Fruit fly (Drosophila melanogaster) whole organism, embryonic: Measurements from ENCODE around the gene peb.

ENCODE experiments used
- Atf3 ChIP-seq: fragments of 200-800 bp; sonication (Bioruptor generic); optimal IDR thresholded peaks from 3 replicates; lab custom pipeline; 2016; ENCODE audit warnings: missing biosample characterization, missing genetic modification characterization
- Atf6 ChIP-seq: fragments of 200-800 bp; sonication (Bioruptor generic); IDR thresholded peaks from 2 replicates; pipeline ENCODE4 v1.3.6; 2022; ENCODE audit warnings: missing biosample characterization, missing genetic modification characterization
- Awh ChIP-seq: fragments of 200-800 bp; sonication (Bioruptor generic); IDR thresholded peaks from 2 replicates; pipeline ENCODE4, ENCODE4 v1.3.6; 2022; ENCODE audit warnings: missing biosample characterization, missing genetic modification characterization
- Bgb ChIP-seq: fragments of 200-800 bp; sonication (Bioruptor generic); IDR thresholded peaks from 2 replicates; pipeline ENCODE4 v1.3.6; 2022; ENCODE audit warnings: missing biosample characterization, missing genetic modification characterization; ENCODE audit not compliant: partially characterized antibody
- Blimp-1 ChIP-seq: fragments of 200-800 bp; sonication (Bioruptor generic); optimal IDR thresholded peaks from 3 replicates; lab custom pipeline; 2018; ENCODE audit warnings: missing biosample characterization, missing genetic modification characterization, mild to moderate bottlenecking, moderate library complexity, missing genetic modification reagents
- CG16815 ChIP-seq: fragments of 200-800 bp; sonication (Bioruptor generic); optimal IDR thresholded peaks from 3 replicates; lab custom pipeline; 2017; ENCODE audit warnings: missing biosample characterization, mild to moderate bottlenecking, missing genetic modification characterization
- CG30403 ChIP-seq: fragments of 200-800 bp; sonication (Bioruptor generic); optimal IDR thresholded peaks from 3 replicates; lab custom pipeline; 2016; ENCODE audit warnings: missing biosample characterization, missing genetic modification characterization
- CG4282 ChIP-seq: fragments of 200-800 bp; sonication (Bioruptor generic); optimal IDR thresholded peaks from 2 replicates; lab custom pipeline; 2016; ENCODE audit warnings: missing biosample characterization, missing genetic modification characterization
- CG4617 ChIP-seq: fragments of 200-800 bp; sonication (Bioruptor generic); optimal IDR thresholded peaks from 3 replicates; lab custom pipeline; 2016; ENCODE audit warnings: missing biosample characterization, missing genetic modification characterization, borderline replicate concordance
- CG4730 ChIP-seq: fragments of 200-800 bp; sonication (Bioruptor generic); IDR thresholded peaks from 2 replicates; pipeline ENCODE4 v1.3.6; 2022; ENCODE audit warnings: missing biosample characterization, missing genetic modification characterization
- CG6765 ChIP-seq: fragments of 200-800 bp; sonication (Bioruptor generic); optimal IDR thresholded peaks from 3 replicates; lab custom pipeline; 2017; ENCODE audit warnings: missing biosample characterization, mild to moderate bottlenecking, missing genetic modification characterization
- CG7963 ChIP-seq: fragments of 200-800 bp; sonication (Bioruptor generic); IDR thresholded peaks from 3 replicates; pipeline ENCODE4 v1.3.6; 2022; ENCODE audit warnings: missing biosample characterization, missing genetic modification characterization; ENCODE audit not compliant: partially characterized antibody
- CG9727 ChIP-seq: fragments of 200-800 bp; sonication (Bioruptor generic); optimal IDR thresholded peaks from 3 replicates; lab custom pipeline; 2017; ENCODE audit warnings: missing biosample characterization, mild to moderate bottlenecking, missing genetic modification characterization
- D ChIP-seq, 2 experiments: fragments of 200-800 bp in 1 of 2; fragments of >200 bp in 1 of 2; sonication (Bioruptor generic) in 1 of 2; optimal IDR thresholded peaks; 2 replicates in 1 of 2; 3 replicates in 1 of 2; lab custom pipeline; 2017; ENCODE audit warnings: mild to moderate bottlenecking in 1 of 2, missing biosample characterization in 1 of 2, missing genetic modification characterization in 1 of 2, missing genetic modification reagents in 1 of 2
- D19A ChIP-seq: fragments of 200-800 bp; optimal IDR thresholded peaks from 3 replicates; lab custom pipeline; 2019; ENCODE audit warnings: missing biosample characterization, mild to moderate bottlenecking, missing genetic modification characterization, moderate library complexity
- Dll ChIP-seq: fragments of 200-800 bp; sonication (Bioruptor generic); IDR thresholded peaks from 4 replicates; pipeline ENCODE4 v1.3.6; 2022; ENCODE audit warnings: missing biosample characterization, missing genetic modification characterization; ENCODE audit not compliant: partially characterized antibody
- H15 ChIP-seq: fragments of 200-800 bp; sonication (Bioruptor generic); IDR thresholded peaks from 3 replicates; pipeline ENCODE4 v1.3.6; 2022; ENCODE audit warnings: missing biosample characterization, missing genetic modification characterization
- HLHmδ ChIP-seq: fragments of 200-800 bp; sonication (Bioruptor generic); optimal IDR thresholded peaks from 2 replicates; lab custom pipeline; 2018; ENCODE audit warnings: missing biosample characterization, mild to moderate bottlenecking, missing genetic modification characterization, moderate library complexity
- HmgZ ChIP-seq: fragments of 200-800 bp; sonication (Bioruptor generic); optimal IDR thresholded peaks from 2 replicates; lab custom pipeline; 2018; ENCODE audit warnings: missing biosample characterization, mild to moderate bottlenecking, missing genetic modification characterization
- Mad ChIP-seq: fragments of 200-800 bp; sonication (Bioruptor generic); optimal IDR thresholded peaks from 2 replicates; lab custom pipeline; 2016; ENCODE audit warnings: missing biosample characterization, missing genetic modification characterization
- NC2α ChIP-seq: fragments of 200-800 bp; sonication (Bioruptor generic); optimal IDR thresholded peaks from 2 replicates; lab custom pipeline; 2016; ENCODE audit warnings: missing biosample characterization, missing genetic modification characterization
- Oaz ChIP-seq: fragments of 200-800 bp; sonication (Bioruptor generic); IDR thresholded peaks from 2 replicates; pipeline ENCODE4 v1.3.6; 2022; ENCODE audit warnings: missing biosample characterization, missing genetic modification characterization
- Oli ChIP-seq: fragments of 200-800 bp; sonication (Bioruptor generic); optimal IDR thresholded peaks from 2 replicates; lab custom pipeline; 2018; ENCODE audit warnings: missing biosample characterization, mild to moderate bottlenecking, missing genetic modification characterization, moderate library complexity
- Poxn ChIP-seq: fragments of 200-800 bp; sonication (Bioruptor generic); IDR thresholded peaks from 2 replicates; pipeline ENCODE4 v1.3.6; 2022; ENCODE audit warnings: missing biosample characterization, missing genetic modification characterization
- Sox100B ChIP-seq: fragments of 200-800 bp; sonication (Bioruptor generic); optimal IDR thresholded peaks from 3 replicates; lab custom pipeline; 2018; ENCODE audit warnings: missing biosample characterization, mild to moderate bottlenecking, missing genetic modification characterization
- Sry-β ChIP-seq: fragments of 200-800 bp; sonication (Bioruptor generic); optimal IDR thresholded peaks from 2 replicates; lab custom pipeline; 2018; ENCODE audit warnings: missing biosample characterization, mild to moderate bottlenecking, missing genetic modification characterization, moderate library complexity
- Sry-δ ChIP-seq: fragments of 200-800 bp; sonication (Bioruptor generic); optimal IDR thresholded peaks from 2 replicates; lab custom pipeline; 2016; ENCODE audit warnings: missing biosample characterization, missing genetic modification characterization
- ac ChIP-seq: fragments of 200-800 bp; sonication (Bioruptor generic); optimal IDR thresholded peaks from 3 replicates; lab custom pipeline; 2017; ENCODE audit warnings: missing biosample characterization, mild to moderate bottlenecking, missing genetic modification characterization
- ase ChIP-seq: fragments of 200-800 bp; sonication (Bioruptor generic); IDR thresholded peaks from 3 replicates; pipeline ENCODE4 v1.3.6; 2022; ENCODE audit warnings: missing biosample characterization, missing genetic modification characterization
- btn ChIP-seq: fragments of 200-800 bp; sonication (Bioruptor generic); optimal IDR thresholded peaks from 2 replicates; lab custom pipeline; 2016; ENCODE audit warnings: missing biosample characterization, missing genetic modification characterization
- cad ChIP-seq: fragments of >200 bp; optimal IDR thresholded peaks from 2 replicates; lab custom pipeline; 2017; ENCODE audit warnings: missing biosample characterization, missing genetic modification characterization
- cato ChIP-seq: fragments of 200-800 bp; sonication (Bioruptor generic); optimal IDR thresholded peaks from 2 replicates; lab custom pipeline; 2016; ENCODE audit warnings: missing biosample characterization, missing genetic modification characterization, borderline replicate concordance
- dpn ChIP-seq, 2 experiments: fragments of 200-800 bp; sonication (Bioruptor generic); optimal IDR thresholded peaks; 3 replicates each; lab custom pipeline; 2016; ENCODE audit warnings: missing biosample characterization in 2 of 2, missing genetic modification characterization in 2 of 2
- en ChIP-seq: fragments of 200-800 bp; sonication (Bioruptor generic); optimal IDR thresholded peaks from 2 replicates; lab custom pipeline; 2016; ENCODE audit warnings: missing biosample characterization, missing genetic modification characterization
- hkb ChIP-seq, 2 experiments: fragments of 200-800 bp in 1 of 2; fragments of >200 bp in 1 of 2; sonication (Bioruptor generic) in 1 of 2; IDR thresholded peaks in 1 of 2; optimal IDR thresholded peaks in 1 of 2; 2 replicates each; pipeline versions ENCODE4 v1.3.6 to Lab custom; 2017 to 2022; ENCODE audit warnings: missing biosample characterization in 1 of 2, missing genetic modification characterization in 1 of 2
- jing ChIP-seq: fragments of 200-800 bp; sonication (Bioruptor generic); optimal IDR thresholded peaks from 2 replicates; lab custom pipeline; 2018; ENCODE audit warnings: missing biosample characterization, mild to moderate bottlenecking, missing genetic modification characterization
- lab ChIP-seq: fragments of 200-800 bp; sonication (Bioruptor generic); optimal IDR thresholded peaks from 3 replicates; lab custom pipeline; 2017; ENCODE audit warnings: missing biosample characterization, missing genetic modification characterization, mild to moderate bottlenecking, moderate library complexity, missing genetic modification reagents
- lola ChIP-seq, 3 experiments: fragments of >200 bp in 2 of 3; fragments of 200-800 bp in 1 of 3; sonication (Bioruptor generic) in 1 of 3; optimal IDR thresholded peaks; 2 replicates each; lab custom pipeline; 2017 to 2019; ENCODE audit warnings: missing biosample characterization in 3 of 3, missing genetic modification characterization in 3 of 3, mild to moderate bottlenecking in 1 of 3, moderate library complexity in 1 of 3
- nom ChIP-seq: fragments of 200-800 bp; sonication (Bioruptor generic); optimal IDR thresholded peaks from 2 replicates; lab custom pipeline; 2017; ENCODE audit warnings: missing biosample characterization, missing genetic modification characterization, mild to moderate bottlenecking, moderate library complexity, missing genetic modification reagents
- pho ChIP-seq: fragments of 200-800 bp; sonication (Bioruptor generic); optimal IDR thresholded peaks from 2 replicates; lab custom pipeline; 2016; ENCODE audit warnings: missing biosample characterization, missing genetic modification characterization
- pnt ChIP-seq: fragments of 200-800 bp; sonication (Bioruptor generic); optimal IDR thresholded peaks from 3 replicates; lab custom pipeline; 2016; ENCODE audit warnings: missing biosample characterization, missing genetic modification characterization
- row ChIP-seq: fragments of 200-800 bp; sonication (Bioruptor generic); IDR thresholded peaks from 3 replicates; pipeline ENCODE4 v1.3.6; 2022; ENCODE audit warnings: missing biosample characterization, missing genetic modification characterization
- run ChIP-seq: fragments of 200-800 bp; sonication (Bioruptor generic); optimal IDR thresholded peaks from 3 replicates; lab custom pipeline; 2018; ENCODE audit warnings: missing biosample characterization, mild to moderate bottlenecking, missing genetic modification characterization
- sc ChIP-seq, 3 experiments: fragments of >200 bp in 2 of 3; fragments of 200-800 bp in 1 of 3; sonication (Bioruptor generic) in 1 of 3; optimal IDR thresholded peaks; 2 replicates in 2 of 3; 3 replicates in 1 of 3; lab custom pipeline; 2017; ENCODE audit warnings: mild to moderate bottlenecking in 1 of 3, missing biosample characterization in 1 of 3, missing genetic modification characterization in 1 of 3, missing genetic modification reagents in 1 of 3
- seq ChIP-seq: fragments of 200-800 bp; sonication (Bioruptor generic); IDR thresholded peaks from 2 replicates; pipeline ENCODE4 v1.3.6; 2022; ENCODE audit warnings: missing biosample characterization, missing genetic modification characterization
- sim ChIP-seq: fragments of 200-800 bp; sonication (Bioruptor generic); IDR thresholded peaks from 2 replicates; pipeline ENCODE4 v1.3.6; 2022; ENCODE audit warnings: missing biosample characterization, missing genetic modification characterization
- sqz ChIP-seq: fragments of 200-800 bp; sonication (Bioruptor generic); optimal IDR thresholded peaks from 3 replicates; lab custom pipeline; 2018; ENCODE audit warnings: missing biosample characterization, mild to moderate bottlenecking, missing genetic modification characterization

Gene peb

DNA sequence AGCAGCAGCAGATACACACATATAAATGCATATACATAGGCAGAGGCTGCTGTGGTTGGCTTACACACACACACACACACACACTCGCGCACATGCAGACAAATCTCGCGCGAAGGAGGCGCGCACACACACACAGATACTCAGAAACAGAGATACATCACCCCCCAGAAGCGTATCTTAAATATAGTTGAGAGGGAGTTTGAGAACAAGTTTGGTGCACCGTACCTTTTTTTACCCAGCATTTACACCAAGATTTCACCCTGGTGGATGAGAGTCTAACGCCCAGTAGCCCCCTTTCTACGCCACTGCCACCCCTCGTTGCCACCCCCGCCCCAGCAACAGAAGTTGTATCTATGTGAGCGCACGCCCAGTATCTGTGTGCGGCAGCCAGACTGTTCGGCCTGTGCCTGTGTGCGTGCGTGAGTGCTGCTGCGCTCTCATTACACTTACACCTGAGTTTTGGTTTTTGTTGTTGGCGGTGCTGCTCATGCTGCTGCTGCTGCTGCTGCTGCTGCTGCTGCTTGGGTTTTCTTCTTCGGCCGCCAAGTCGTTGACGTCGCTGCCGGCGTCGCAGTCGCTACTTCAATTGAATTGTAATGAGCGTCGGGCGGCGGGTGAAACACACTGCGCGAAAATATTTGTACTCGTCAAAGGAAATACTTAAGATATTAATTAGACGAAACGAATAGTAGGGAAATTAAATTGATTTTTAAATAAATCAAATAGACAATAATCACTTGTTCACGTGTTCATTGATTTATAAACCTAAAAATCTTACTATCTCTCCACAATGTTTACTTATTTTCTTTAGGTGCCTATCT lies 27.2 kb upstream of the peb start (continued):
- no peak for TF ChIP-seq pho
- TF ChIP-seq Atf6 (GFP tag; lab: Robert Waterston, UW): peak; percentile 81
- peak; percentile 28 for TF ChIP-seq sqz (GFP tag; lab: Kevin White, UChicago)
- TF ChIP-seq Sry-δ (GFP tag; lab: Kevin White, UChicago): no peak
- peak; percentile 56 for TF ChIP-seq D19A (tag; lab: Kevin White, UChicago)
- no peak for TF ChIP-seq Poxn (GFP tag; lab: Robert Waterston, UW)
- TF ChIP-seq HmgZ (tag; lab: Kevin White, UChicago): peak; percentile 70
- peak; percentile 25 for TF ChIP-seq Atf3
- TF ChIP-seq CG4282 (GFP tag; lab: Kevin White, UChicago): no peak
- TF ChIP-seq Sox100B: peak; percentile 13
- peak; percentile 81 for TF ChIP-seq CG30403 (GFP tag; lab: Kevin White, UChicago)
- TF ChIP-seq H15 (GFP tag; lab: Robert Waterston, UW): peak; percentile 89
- no peak for TF ChIP-seq run (tag; lab: Kevin White, UChicago)
- TF ChIP-seq Awh (GFP tag; lab: Robert Waterston, UW): peak; percentile 93
- TF ChIP-seq CG6765 (GFP tag; lab: Kevin White, UChicago): no peak
- TF ChIP-seq Sry-β: no peak
- TF ChIP-seq NC2α (GFP tag; lab: Kevin White, UChicago): no peak
- peak; percentile 88 for TF ChIP-seq lab (GFP tag; lab: Kevin White, UChicago)
- peak; percentile 84 for TF ChIP-seq CG9727 (GFP tag; lab: Kevin White, UChicago)
- peak; percentile 36 for TF ChIP-seq CG4617 (GFP tag; lab: Kevin White, UChicago)
- TF ChIP-seq Dll (GFP tag; lab: Robert Waterston, UW): no peak
- TF ChIP-seq dpn (GFP tag; optimal IDR thresholded peaks at IDR 0.05; lab: Kevin White, UChicago): peak in 1 of 2 experiments; percentile 90
- TF ChIP-seq row (GFP tag; lab: Robert Waterston, UW): peak; percentile 91
- TF ChIP-seq jing (GFP tag; lab: Kevin White, UChicago): peak; percentile 90
- peak; percentile 70 for TF ChIP-seq cato (GFP tag; lab: Kevin White, UChicago)
- no peak for TF ChIP-seq btn (GFP tag; lab: Kevin White, UChicago)
- no peak for TF ChIP-seq hkb (optimal IDR thresholded peaks at IDR 0.05; lab: Kevin White, UChicago)
- TF ChIP-seq hkb (GFP tag; IDR thresholded peaks at IDR 0.05; lab: Robert Waterston, UW): peak; percentile 84
- no peak for TF ChIP-seq Mad (GFP tag; lab: Kevin White, UChicago)
- TF ChIP-seq Blimp-1 (GFP tag; lab: Kevin White, UChicago): peak; percentile 46
- TF ChIP-seq nom (GFP tag; lab: Kevin White, UChicago): peak; percentile 67
- TF ChIP-seq CG4730 (GFP tag; lab: Robert Waterston, UW): peak; percentile 87
- peak; percentile 93 for TF ChIP-seq sim (GFP tag; lab: Robert Waterston, UW)
- TF ChIP-seq D (optimal IDR thresholded peaks at IDR 0.05; lab: Kevin White, UChicago): no peak
- TF ChIP-seq D (GFP tag; optimal IDR thresholded peaks at IDR 0.05; lab: Kevin White, UChicago): peak; percentile 73
- TF ChIP-seq CG16815 (GFP tag; lab: Kevin White, UChicago): peak; percentile 93
- peak in 1 of 3 experiments; percentile 83 for TF ChIP-seq lola (GFP tag; optimal IDR thresholded peaks at IDR 0.05; lab: Kevin White, UChicago)
- TF ChIP-seq ase (GFP tag; lab: Robert Waterston, UW): peak; percentile 91
- no peak for TF ChIP-seq cad (GFP tag; lab: Kevin White, UChicago)
- no peak for TF ChIP-seq sc (optimal IDR thresholded peaks at IDR 0.05; lab: Kevin White, UChicago)
- TF ChIP-seq sc (GFP tag; optimal IDR thresholded peaks at IDR 0.05; lab: Kevin White, UChicago): peak; percentile 76
- TF ChIP-seq Oli (tag; lab: Kevin White, UChicago): peak; percentile 82
- peak; percentile 13 for TF ChIP-seq en
- TF ChIP-seq HLHmδ (GFP tag; lab: Kevin White, UChicago): no peak
- peak; percentile 69 for TF ChIP-seq Oaz
- peak; percentile 54 for TF ChIP-seq ac (GFP tag; lab: Kevin White, UChicago)
- TF ChIP-seq Bgb (GFP tag; lab: Robert Waterston, UW): no peak
- TF ChIP-seq seq: peak; percentile 94
- peak; percentile 75 for TF ChIP-seq pnt (GFP tag; lab: Kevin White, UChicago)
- no peak for TF ChIP-seq CG7963 (GFP tag; lab: Robert Waterston, UW)
